Worm (Caenorhabditis elegans): ENCODE results near the gene chil-27.

DNA sequence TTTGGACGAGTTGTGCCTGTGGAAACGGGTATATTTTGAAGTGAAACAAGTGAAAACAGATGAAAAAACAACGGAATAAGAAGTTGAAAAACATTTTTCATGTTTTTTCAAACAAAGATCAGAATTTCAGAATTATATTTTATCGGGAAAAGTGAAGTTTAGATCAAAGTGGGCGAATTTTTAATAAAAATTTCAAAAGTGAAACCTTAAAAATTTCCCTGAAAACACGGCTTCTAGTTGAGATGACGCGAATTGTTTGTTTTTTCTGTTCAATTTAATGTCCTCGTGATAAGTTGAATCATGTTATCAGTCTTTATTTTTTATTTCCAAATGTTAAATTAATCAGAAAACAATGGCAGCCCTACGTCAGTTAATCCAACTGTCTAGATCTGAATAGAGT lies 29.5 kb downstream of the chil-27 start, which contains the start of gene gcy-3:
- TF ChIP-seq pqm-1 (tag; optimal IDR thresholded peaks at IDR 0.05) (no peak), gei-8 (GFP tag; optimal IDR thresholded peaks at IDR 0.05) (no peak), nhr-237 (tag; optimal IDR thresholded peaks at IDR 0.05) (no peak), lsy-2 (tag; optimal IDR thresholded peaks at IDR 0.05) (no peak), lin-15B (tag; optimal IDR thresholded peaks at IDR 0.05) (no peak), lin-13 (GFP tag; optimal IDR thresholded peaks at IDR 0.05) (no peak), ceh-62 (tag; optimal IDR thresholded peaks at IDR 0.05) (no peak), nhr-76 (tag; optimal IDR thresholded peaks at IDR 0.05) (no peak), spr-1 (tag; optimal IDR thresholded peaks at IDR 0.05) (no peak), egl-27 (tag; optimal IDR thresholded peaks at IDR 0.05) (no peak)
